Fruit fly (Drosophila melanogaster): ENCODE results near the gene Pep.

dm6 chr3L:17613292-17613734, 31.5 kb downstream of the Pep start:
- no peak for TF ChIP-seq h (optimal IDR thresholded peaks at IDR 0.05)
- TF ChIP-seq psq (optimal IDR thresholded peaks at IDR 0.05) = no peak

All from Kc167 (cell line).